Worm (Caenorhabditis elegans): ENCODE results near the gene R07E3.1.

Gene R07E3.1

DNA sequence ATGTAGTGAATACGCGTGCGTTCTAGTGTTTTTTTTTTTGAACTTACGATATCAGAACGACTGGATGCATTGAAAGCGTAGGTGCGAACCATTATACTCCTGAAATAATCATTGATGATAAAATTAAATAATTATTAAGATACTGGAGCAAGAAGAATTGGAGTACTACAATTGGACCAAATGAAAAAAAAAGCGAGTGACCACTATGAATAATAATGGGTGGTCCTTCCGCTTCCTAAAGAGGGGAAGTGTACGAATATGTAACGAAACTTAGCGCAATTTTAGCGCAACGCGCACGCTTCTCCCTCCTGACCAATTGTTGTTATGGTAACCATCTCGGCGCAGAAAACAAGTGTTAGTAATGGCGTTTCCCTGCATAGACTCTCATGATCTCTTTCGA, 25.1 kb downstream of the R07E3.1 start, which contains the start of gene F41E7.9:
F41E7.9 (minus strand) TSS at position 101 of the 400 bp plus-strand sequence.
- no peak for TF ChIP-seq pha-4 (tag; optimal IDR thresholded peaks at IDR 0.05)
- TF ChIP-seq ztf-11 (tag; optimal IDR thresholded peaks at IDR 0.05): no peak
- no peak for TF ChIP-seq mls-2 (tag; optimal IDR thresholded peaks at IDR 0.05)
- no peak for TF ChIP-seq ceh-43 (GFP tag; optimal IDR thresholded peaks at IDR 0.05)
- TF ChIP-seq nhr-2 (tag; optimal IDR thresholded peaks at IDR 0.05): no peak
- no peak for TF ChIP-seq nhr-76 (tag; optimal IDR thresholded peaks at IDR 0.05)
- no peak for TF ChIP-seq blmp-1 (tag; optimal IDR thresholded peaks at IDR 0.05)
- TF ChIP-seq nhr-12 (tag; optimal IDR thresholded peaks at IDR 0.05): no peak
- no peak for TF ChIP-seq lsy-2 (tag; optimal IDR thresholded peaks at IDR 0.05)
- no peak for TF ChIP-seq unc-39 (tag; optimal IDR thresholded peaks at IDR 0.05)
- TF ChIP-seq flh-1 (GFP tag; optimal IDR thresholded peaks at IDR 0.05): no peak
- no peak for TF ChIP-seq sptf-1 (tag; optimal IDR thresholded peaks at IDR 0.05)
- TF ChIP-seq elt-3 (tag; optimal IDR thresholded peaks at IDR 0.05): no peak

ce11 chrX:10310366-10310765, 30.6 kb downstream of the R07E3.1 start, which contains the start of gene F41E7.6:
Gene F41E7.6 (minus strand): TSS chrX:10310466.
- TF ChIP-seq M03D4.4 (tag; optimal IDR thresholded peaks at IDR 0.05) (no peak), sem-2 (GFP tag; optimal IDR thresholded peaks at IDR 0.05) (no peak), cnd-1 (tag; optimal IDR thresholded peaks at IDR 0.05) (no peak), mab-5 (tag; optimal IDR thresholded peaks at IDR 0.05) (no peak), sptf-1 (tag; optimal IDR thresholded peaks at IDR 0.05) (no peak)

DNA sequence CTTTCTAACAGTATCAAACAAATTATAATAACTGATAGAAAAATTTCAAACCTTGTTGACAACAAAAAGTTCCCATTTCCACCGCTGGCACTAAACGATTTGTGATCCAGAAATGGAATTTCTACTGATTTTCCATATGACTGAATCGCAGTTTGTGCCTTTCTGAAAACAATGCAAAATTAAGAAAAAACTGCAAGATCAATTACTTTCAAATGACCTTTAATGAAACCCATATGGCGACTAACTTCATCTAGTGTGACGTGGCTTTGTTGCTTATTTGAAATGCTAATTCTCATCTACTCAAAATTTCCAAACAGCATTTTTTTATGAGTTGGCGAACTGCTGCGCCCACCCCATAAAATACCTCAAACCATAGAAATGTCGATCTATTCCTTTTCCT, 33.5 kb downstream of the R07E3.1 start, which contains the start of gene F41E7.7:
F41E7.7 (plus strand) TSS at position 301 of the 400 bp plus-strand sequence.
- TF ChIP-seq sptf-1 (tag; optimal IDR thresholded peaks at IDR 0.05): no peak
- no peak for TF ChIP-seq hlh-1 (tag; optimal IDR thresholded peaks at IDR 0.05)
- no peak for TF ChIP-seq tbx-8 (GFP tag; optimal IDR thresholded peaks at IDR 0.05)
- no peak for TF ChIP-seq zip-8 (tag; optimal IDR thresholded peaks at IDR 0.05)
- TF ChIP-seq lin-13 (tag; optimal IDR thresholded peaks at IDR 0.05): no peak
- no peak for TF ChIP-seq blmp-1 (tag; optimal IDR thresholded peaks at IDR 0.05)
- no peak for TF ChIP-seq mab-5 (tag; optimal IDR thresholded peaks at IDR 0.05)
- no peak for TF ChIP-seq flh-1 (GFP tag; optimal IDR thresholded peaks at IDR 0.05)
- TF ChIP-seq pha-4 (tag; optimal IDR thresholded peaks at IDR 0.05): no peak
- TF ChIP-seq M03D4.4 (tag; optimal IDR thresholded peaks at IDR 0.05): no peak
- TF ChIP-seq ces-1 (GFP tag; optimal IDR thresholded peaks at IDR 0.05): no peak
- TF ChIP-seq nhr-237 (tag; optimal IDR thresholded peaks at IDR 0.05): no peak
- TF ChIP-seq nhr-28 (tag; optimal IDR thresholded peaks at IDR 0.05): no peak
- no peak for TF ChIP-seq unc-62 (GFP tag; optimal IDR thresholded peaks at IDR 0.05)
- TF ChIP-seq ceh-83 (GFP tag; optimal IDR thresholded peaks at IDR 0.05): no peak
- no peak for TF ChIP-seq drap-1 (GFP tag; optimal IDR thresholded peaks at IDR 0.05)

DNA sequence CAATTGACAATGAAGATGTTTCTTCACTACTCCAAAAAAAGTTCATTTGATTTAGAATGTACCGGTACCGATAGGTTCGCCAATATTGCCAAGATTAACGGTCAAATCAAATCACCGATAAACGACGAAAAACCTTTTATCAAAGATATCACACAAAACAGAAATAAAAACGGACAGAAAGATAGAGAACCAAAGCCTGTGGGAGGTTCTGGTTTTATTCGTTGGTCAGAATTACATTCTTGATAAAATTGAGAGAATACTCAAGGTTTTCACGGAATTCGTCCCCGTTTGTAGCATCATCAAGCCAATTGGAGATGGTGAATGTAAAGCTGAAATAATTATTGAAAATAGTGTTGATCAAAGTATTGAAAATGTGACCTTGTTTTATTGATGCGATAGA, 34.0 kb downstream of the R07E3.1 start:
- TF ChIP-seq lin-13 (tag; optimal IDR thresholded peaks at IDR 0.05) (no peak), tbx-8 (GFP tag; optimal IDR thresholded peaks at IDR 0.05) (no peak)

DNA sequence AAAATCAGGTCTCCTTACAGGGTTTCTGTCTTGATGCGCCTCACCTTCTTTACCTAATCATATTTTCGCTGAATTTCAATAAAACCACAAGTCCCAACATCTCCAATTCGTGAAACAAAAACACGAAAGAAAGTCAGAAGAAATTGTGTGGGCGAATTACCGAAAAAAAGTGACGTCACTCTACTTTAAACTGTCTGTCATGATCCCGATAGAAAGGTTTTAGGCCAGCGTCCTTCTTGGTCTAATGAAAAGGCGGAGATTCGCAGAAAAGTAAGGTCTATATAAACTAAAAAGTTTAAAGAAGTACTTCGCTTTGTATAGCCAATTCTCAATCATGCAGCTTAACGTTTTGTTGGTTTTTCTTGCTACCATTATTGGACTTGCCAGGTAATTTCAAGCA, 34.7 kb downstream of the R07E3.1 start, which contains the start of gene cnc-8:
cnc-8 (plus strand) TSS at position 307 of the 400 bp plus-strand sequence.
- no peak for TF ChIP-seq pha-4 (tag; optimal IDR thresholded peaks at IDR 0.05)
- no peak for TF ChIP-seq nhr-28 (tag; optimal IDR thresholded peaks at IDR 0.05)
- no peak for TF ChIP-seq flh-1 (GFP tag; optimal IDR thresholded peaks at IDR 0.05)
- TF ChIP-seq nhr-76 (tag; optimal IDR thresholded peaks at IDR 0.05): no peak
- no peak for TF ChIP-seq snpc-4 (tag; optimal IDR thresholded peaks at IDR 0.05)
- TF ChIP-seq hlh-1 (tag; optimal IDR thresholded peaks at IDR 0.05): no peak
- TF ChIP-seq M03D4.4 (tag; optimal IDR thresholded peaks at IDR 0.05): no peak
- no peak for TF ChIP-seq ces-1 (GFP tag; optimal IDR thresholded peaks at IDR 0.05)
- TF ChIP-seq zip-8 (tag; optimal IDR thresholded peaks at IDR 0.05): no peak
- TF ChIP-seq ham-2 (GFP tag; optimal IDR thresholded peaks at IDR 0.05): no peak
- no peak for TF ChIP-seq lsy-2 (tag; optimal IDR thresholded peaks at IDR 0.05)
- no peak for TF ChIP-seq nhr-237 (tag; optimal IDR thresholded peaks at IDR 0.05)
- no peak for TF ChIP-seq bed-3 (GFP tag; optimal IDR thresholded peaks at IDR 0.05)
- no peak for TF ChIP-seq sptf-1 (tag; optimal IDR thresholded peaks at IDR 0.05)
- no peak for TF ChIP-seq elt-1 (tag; optimal IDR thresholded peaks at IDR 0.05; ENCODE audit: borderline replicate concordance, insufficient read depth)
- no peak for TF ChIP-seq blmp-1 (tag; optimal IDR thresholded peaks at IDR 0.05)
- TF ChIP-seq ztf-11 (tag; optimal IDR thresholded peaks at IDR 0.05): no peak
- TF ChIP-seq mep-1 (tag; optimal IDR thresholded peaks at IDR 0.05): no peak
- TF ChIP-seq nhr-12 (tag; optimal IDR thresholded peaks at IDR 0.05): no peak

Measured in whole organism, mixed stage, embryonic.